Fruit fly (Drosophila melanogaster): ENCODE measurements around the gene CG13373.

Gene CG13373

DNA sequence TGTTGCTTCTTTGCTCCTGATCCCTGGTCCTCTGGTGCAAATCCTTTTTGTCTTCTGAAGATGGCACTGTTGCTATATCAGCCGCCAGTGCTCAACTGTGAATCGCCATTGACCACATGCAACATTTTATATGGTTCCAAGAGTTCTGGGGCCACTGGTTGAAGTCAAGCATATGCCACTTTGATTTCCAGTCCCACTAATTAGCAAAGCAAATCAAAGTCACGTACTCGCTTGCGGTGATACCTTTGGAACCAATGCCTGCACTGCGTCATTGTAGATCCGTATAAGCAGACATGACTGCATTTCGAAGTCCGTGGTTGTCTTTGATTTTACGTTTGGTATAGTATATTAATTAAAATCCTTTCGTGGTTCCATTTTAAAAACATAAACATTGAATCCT is 7.5 kb upstream of the CG13373 start, which contains the start of gene Cyp4g1:
Gene Cyp4g1, minus strand, starts transcription at position 101 of the 400 bp plus-strand sequence.
- no peak for TF ChIP-seq Sox15 (GFP tag; optimal IDR thresholded peaks at IDR 0.05)

DNA sequence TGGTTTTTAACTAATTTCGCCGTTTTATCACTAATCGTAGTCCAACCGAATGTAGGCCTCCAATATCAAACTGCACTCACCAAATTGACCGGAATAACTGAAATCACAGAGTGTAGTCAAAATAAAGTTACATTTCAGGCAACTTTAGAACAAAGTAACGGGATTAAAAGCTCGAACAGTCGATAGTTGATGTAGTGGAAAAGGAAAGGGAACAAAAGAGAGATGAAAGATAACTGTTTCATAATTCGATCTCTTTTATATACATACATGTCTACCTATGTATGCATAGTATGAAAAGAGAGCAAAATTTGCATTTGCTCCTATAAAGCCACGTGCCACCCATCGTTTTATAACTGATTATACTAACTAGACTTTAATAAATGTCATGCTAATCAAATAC is 6.2 kb upstream of the CG13373 start, which contains the start of gene CG32816:
Gene CG32816, minus strand, starts transcription at position 101 of the 400 bp plus-strand sequence.
- TF ChIP-seq fkh (GFP tag; optimal IDR thresholded peaks at IDR 0.05) (no peak), CG8119 (GFP tag; IDR thresholded peaks at IDR 0.05) (no peak), Ets96B (tag; optimal IDR thresholded peaks at IDR 0.05) (no peak), salr (GFP tag; optimal IDR thresholded peaks at IDR 0.05) (no peak), CG8632 (GFP tag; optimal IDR thresholded peaks at IDR 0.05) (no peak), CG10669 (GFP tag; optimal IDR thresholded peaks at IDR 0.05) (no peak), CG15336 (GFP tag; IDR thresholded peaks at IDR 0.05) (no peak), Hr38 (GFP tag; optimal IDR thresholded peaks at IDR 0.05) (no peak), CG6808 (GFP tag; optimal IDR thresholded peaks at IDR 0.05) (no peak), cyc (GFP tag; optimal IDR thresholded peaks at IDR 0.05) (no peak), CG11294 (GFP tag; IDR thresholded peaks at IDR 0.05) (no peak), lz (GFP tag; optimal IDR thresholded peaks at IDR 0.05) (no peak), Hr39 (GFP tag; optimal IDR thresholded peaks at IDR 0.05) (no peak), Gug (GFP tag; IDR thresholded peaks at IDR 0.05) (no peak), net (GFP tag; optimal IDR thresholded peaks at IDR 0.05) (no peak)

DNA sequence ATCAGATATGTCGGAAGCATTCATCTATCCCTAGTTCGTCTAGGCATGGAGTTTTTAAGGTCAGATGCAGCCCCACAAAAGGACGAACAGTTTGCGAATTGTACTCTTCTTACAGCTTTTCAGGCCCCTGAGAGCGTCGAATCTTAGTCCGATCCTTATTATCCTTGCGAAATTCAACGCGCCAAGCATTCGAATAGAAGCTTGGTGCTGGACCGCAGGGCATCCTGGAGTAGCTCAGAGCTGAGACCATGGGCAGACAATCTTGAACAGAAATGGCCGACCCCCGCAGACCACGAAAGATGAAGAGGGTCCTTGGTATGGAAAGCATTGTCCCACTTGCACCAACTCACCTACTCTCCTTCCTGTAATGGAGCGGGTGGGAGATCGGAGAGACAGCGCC is 2.0 kb downstream of the CG13373 start, which contains the start of gene CG32817:
Gene CG32817, plus strand, starts transcription at position 301 of the 400 bp plus-strand sequence.
- no peak for TF ChIP-seq lz (GFP tag; optimal IDR thresholded peaks at IDR 0.05)
- TF ChIP-seq CG8119 (GFP tag; IDR thresholded peaks at IDR 0.05) = no peak
- TF ChIP-seq fkh (GFP tag; optimal IDR thresholded peaks at IDR 0.05) = no peak
- no peak for TF ChIP-seq CG11902 (GFP tag; optimal IDR thresholded peaks at IDR 0.05)
- no peak for TF ChIP-seq Sox14 (GFP tag; optimal IDR thresholded peaks at IDR 0.05)
- no peak for TF ChIP-seq vri (GFP tag; optimal IDR thresholded peaks at IDR 0.05)
- TF ChIP-seq fd59A (GFP tag; optimal IDR thresholded peaks at IDR 0.05) = no peak
- TF ChIP-seq CG4318 (GFP tag; optimal IDR thresholded peaks at IDR 0.05) = no peak
- TF ChIP-seq CG6808 (GFP tag; optimal IDR thresholded peaks at IDR 0.05) = no peak
- TF ChIP-seq Gug (GFP tag; IDR thresholded peaks at IDR 0.05) = no peak
- TF ChIP-seq CG16779 (tag; optimal IDR thresholded peaks at IDR 0.05) = no peak
- TF ChIP-seq CG1621 (tag; optimal IDR thresholded peaks at IDR 0.05) = no peak
- no peak for TF ChIP-seq CG11762 (GFP tag; optimal IDR thresholded peaks at IDR 0.05; ENCODE audit: insufficient read depth)
- TF ChIP-seq Hr4 (GFP tag; optimal IDR thresholded peaks at IDR 0.05) = no peak
- TF ChIP-seq pdm3 (GFP tag; optimal IDR thresholded peaks at IDR 0.05) = no peak
- TF ChIP-seq net (GFP tag; optimal IDR thresholded peaks at IDR 0.05) = no peak
- TF ChIP-seq fd85E (GFP tag; optimal IDR thresholded peaks at IDR 0.05) = no peak
- TF ChIP-seq CG8632 (GFP tag; optimal IDR thresholded peaks at IDR 0.05) = no peak

DNA sequence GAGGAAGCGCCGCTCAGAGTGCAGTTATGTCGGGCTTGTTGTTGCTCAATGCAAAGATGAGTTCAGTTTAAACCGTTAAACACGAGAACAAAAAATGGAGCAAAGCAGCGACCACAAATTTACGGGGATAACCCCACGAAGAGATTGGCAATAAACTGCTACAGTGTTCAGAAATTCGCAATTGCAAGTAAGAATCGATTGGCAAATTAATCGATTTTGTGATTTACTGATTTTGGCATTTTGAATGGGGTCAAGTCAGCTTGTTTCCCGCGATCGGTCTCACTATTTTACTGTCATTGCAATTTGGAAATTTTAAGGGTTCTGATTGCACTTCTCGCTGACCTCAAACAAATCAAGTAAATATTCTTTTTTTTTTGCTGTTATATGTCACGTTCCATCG is 4.9 kb downstream of the CG13373 start, which contains the start of gene CG3176:
Gene CG3176, plus strand, starts transcription at position 221 of the 400 bp plus-strand sequence.
- peak; percentile 17 for TF ChIP-seq achi (GFP tag; optimal IDR thresholded peaks at IDR 0.05)

DNA sequence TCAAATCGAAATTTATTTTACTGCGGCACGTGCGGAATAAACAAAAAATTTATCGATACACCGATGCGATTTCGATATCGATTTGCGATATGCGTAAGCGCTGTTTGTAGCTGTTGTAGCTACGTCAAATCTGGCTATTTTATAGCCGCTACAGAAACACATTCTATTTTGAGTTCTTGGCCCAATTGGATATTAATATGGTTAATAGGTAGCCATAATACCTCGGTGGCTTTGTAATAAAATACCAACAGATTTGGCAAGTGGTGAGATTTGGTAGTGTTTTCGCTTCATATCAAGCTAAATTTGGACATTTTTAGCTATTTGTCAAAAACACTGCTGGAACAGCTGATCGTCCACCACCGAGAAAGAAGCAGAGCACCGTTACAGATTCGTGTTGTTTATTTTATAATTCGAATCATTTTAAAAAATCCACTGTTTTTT is 10.8 kb downstream of the CG13373 start, which contains the start of the genes CG18273 and CG3156:
Gene CG18273, minus strand, starts transcription at position 65 of the 441 bp plus-strand sequence.
Gene CG3156, plus strand, starts transcription at position 362 of the 441 bp plus-strand sequence.
- TF ChIP-seq CG34406 (GFP tag; optimal IDR thresholded peaks at IDR 0.05) (no peak), Ets21C (GFP tag; optimal IDR thresholded peaks at IDR 0.05) (no peak), Hr39 (GFP tag; optimal IDR thresholded peaks at IDR 0.05) (no peak), CG3032 (tag; optimal IDR thresholded peaks at IDR 0.05) (peak; percentile 30), CG31627 (GFP tag; optimal IDR thresholded peaks at IDR 0.05) (peak; percentile 24), lz (GFP tag; optimal IDR thresholded peaks at IDR 0.05) (peak; percentile 1), esn (GFP tag; optimal IDR thresholded peaks at IDR 0.05) (peak; percentile 26)

Measured in whole organism, prepupa.